Fruit fly (Drosophila melanogaster) whole organism, prepupa: ENCODE data around the gene cdi.

Experiments
- CG10669 ChIP-seq: fragments of 200-800 bp; sonication (Bioruptor generic); optimal IDR thresholded peaks from 3 replicates; lab custom pipeline; 2018; ENCODE audit warnings: missing biosample characterization, mild to moderate bottlenecking, missing genetic modification characterization, moderate library complexity
- CG11294 ChIP-seq: fragments of 200-800 bp; sonication (Bioruptor generic); IDR thresholded peaks from 2 replicates; pipeline ENCODE4 v1.3.6; 2022; ENCODE audit warnings: missing biosample characterization, missing genetic modification characterization
- CG11762 ChIP-seq: fragments of 200-800 bp; sonication (Bioruptor generic); optimal IDR thresholded peaks from 3 replicates; lab custom pipeline; 2016; ENCODE audit warnings: missing biosample characterization, missing genetic modification characterization; ENCODE audit not compliant: insufficient read depth
- CG11902 ChIP-seq: fragments of 200-800 bp; sonication (Bioruptor generic); optimal IDR thresholded peaks from 3 replicates; lab custom pipeline; 2016; ENCODE audit warnings: missing biosample characterization, missing genetic modification characterization
- CG1621 ChIP-seq: fragments of 200-800 bp; sonication (Bioruptor generic); optimal IDR thresholded peaks from 3 replicates; lab custom pipeline; 2018; ENCODE audit warnings: missing biosample characterization, mild to moderate bottlenecking, missing genetic modification characterization
- CG4318 ChIP-seq: fragments of 200-800 bp; sonication (Bioruptor generic); optimal IDR thresholded peaks from 3 replicates; lab custom pipeline; 2017; ENCODE audit warnings: missing biosample characterization, mild to moderate bottlenecking, missing genetic modification characterization
- CG6276 ChIP-seq: fragments of 200-800 bp; sonication (Bioruptor generic); optimal IDR thresholded peaks from 2 replicates; lab custom pipeline; 2017; ENCODE audit warnings: missing biosample characterization, mild to moderate bottlenecking, missing genetic modification characterization
- CG6792 ChIP-seq: fragments of 200-800 bp; sonication (Bioruptor generic); optimal IDR thresholded peaks from 3 replicates; lab custom pipeline; 2016; ENCODE audit warnings: missing biosample characterization, missing genetic modification characterization
- CG6808 ChIP-seq: fragments of 200-800 bp; sonication (Bioruptor generic); optimal IDR thresholded peaks from 3 replicates; lab custom pipeline; 2017; ENCODE audit warnings: missing biosample characterization, missing genetic modification characterization, mild to moderate bottlenecking, moderate library complexity, missing genetic modification reagents
- CG6854 ChIP-seq: fragments of 200-800 bp; sonication (Bioruptor generic); optimal IDR thresholded peaks from 2 replicates; lab custom pipeline; 2017; ENCODE audit warnings: missing biosample characterization, mild to moderate bottlenecking, missing genetic modification characterization
- CG8119 ChIP-seq: fragments of 200-800 bp; sonication (Bioruptor generic); IDR thresholded peaks from 3 replicates; pipeline ENCODE4 v1.3.6; 2022; ENCODE audit warnings: missing biosample characterization, missing genetic modification characterization
- CG8632 ChIP-seq: fragments of 200-800 bp; sonication (Bioruptor generic); optimal IDR thresholded peaks from 3 replicates; lab custom pipeline; 2016; ENCODE audit warnings: missing biosample characterization, missing genetic modification characterization
- CG9139 ChIP-seq: fragments of 200-800 bp; sonication (Bioruptor generic); optimal IDR thresholded peaks from 3 replicates; lab custom pipeline; 2017; ENCODE audit warnings: missing biosample characterization, mild to moderate bottlenecking, missing genetic modification characterization
- Eip75B ChIP-seq: fragments of 200-800 bp; sonication (Bioruptor generic); optimal IDR thresholded peaks from 3 replicates; lab custom pipeline; 2016; ENCODE audit warnings: missing biosample characterization, missing genetic modification characterization
- Eip93F ChIP-seq: fragments of 200-800 bp; sonication (Bioruptor generic); optimal IDR thresholded peaks from 2 replicates; lab custom pipeline; 2016; ENCODE audit warnings: missing biosample characterization, mild to moderate bottlenecking, missing genetic modification characterization
- Ets21C ChIP-seq: fragments of 200-800 bp; sonication (Bioruptor generic); optimal IDR thresholded peaks from 3 replicates; lab custom pipeline; 2016; ENCODE audit warnings: missing biosample characterization, missing genetic modification characterization
- Hr4 ChIP-seq: fragments of 200-800 bp; sonication (Bioruptor generic); optimal IDR thresholded peaks from 3 replicates; lab custom pipeline; 2016; ENCODE audit warnings: missing biosample characterization, missing genetic modification characterization
- Lpt ChIP-seq: fragments of 200-800 bp; sonication (Bioruptor generic); optimal IDR thresholded peaks from 3 replicates; lab custom pipeline; 2016; ENCODE audit warnings: missing biosample characterization, missing genetic modification characterization
- Smox ChIP-seq: fragments of 200-800 bp; sonication (Bioruptor generic); optimal IDR thresholded peaks from 3 replicates; lab custom pipeline; 2016; ENCODE audit warnings: missing biosample characterization, missing genetic modification characterization
- Sox102F ChIP-seq: fragments of 200-800 bp; sonication (Bioruptor generic); optimal IDR thresholded peaks from 2 replicates; lab custom pipeline; 2016; ENCODE audit warnings: missing biosample characterization, mild to moderate bottlenecking, missing genetic modification characterization
- Sox14 ChIP-seq: fragments of 200-800 bp; sonication (Bioruptor generic); optimal IDR thresholded peaks from 3 replicates; lab custom pipeline; 2016; ENCODE audit warnings: missing biosample characterization, missing genetic modification characterization
- Sox15 ChIP-seq: fragments of 200-800 bp; sonication (Bioruptor generic); optimal IDR thresholded peaks from 3 replicates; lab custom pipeline; 2016; ENCODE audit warnings: missing biosample characterization, missing genetic modification characterization
- dac ChIP-seq: fragments of 200-800 bp; sonication (Bioruptor generic); optimal IDR thresholded peaks from 2 replicates; lab custom pipeline; 2017; ENCODE audit warnings: missing biosample characterization, mild to moderate bottlenecking, missing genetic modification characterization
- dsx ChIP-seq: fragments of 200-800 bp; optimal IDR thresholded peaks from 3 replicates; lab custom pipeline; 2019; ENCODE audit warnings: missing biosample characterization, mild to moderate bottlenecking, missing genetic modification characterization, moderate library complexity; ENCODE audit not compliant: poor library complexity, severe bottlenecking
- eg ChIP-seq: fragments of 200-800 bp; sonication (Bioruptor generic); IDR thresholded peaks from 3 replicates; pipeline ENCODE4 v1.3.6; 2022; ENCODE audit warnings: missing biosample characterization, missing genetic modification characterization
- fkh ChIP-seq: fragments of 200-800 bp; sonication (Bioruptor generic); optimal IDR thresholded peaks from 3 replicates; lab custom pipeline; 2017; ENCODE audit warnings: missing biosample characterization, mild to moderate bottlenecking, missing genetic modification characterization, moderate library complexity
- net ChIP-seq: fragments of 200-800 bp; sonication (Bioruptor generic); optimal IDR thresholded peaks from 3 replicates; lab custom pipeline; 2016; ENCODE audit warnings: missing biosample characterization, missing genetic modification characterization
- pdm3 ChIP-seq: fragments of 200-800 bp; sonication (Bioruptor generic); optimal IDR thresholded peaks from 3 replicates; lab custom pipeline; 2016; ENCODE audit warnings: missing biosample characterization, missing genetic modification characterization
- ss ChIP-seq, 2 experiments: fragments of 200-800 bp; sonication (Bioruptor generic); optimal IDR thresholded peaks; 2 replicates in 1 of 2; 3 replicates in 1 of 2; lab custom pipeline; 2017 to 2018; ENCODE audit warnings: mild to moderate bottlenecking in 2 of 2, missing biosample characterization in 2 of 2, missing genetic modification characterization in 2 of 2, moderate library complexity in 1 of 2
- svp ChIP-seq: fragments of 200-800 bp; sonication (Bioruptor generic); peaks from one replicate; lab custom pipeline; 2016; ENCODE audit warnings: missing biosample characterization, missing genetic modification characterization
- topi ChIP-seq: fragments of 200-800 bp; sonication (Bioruptor generic); optimal IDR thresholded peaks from 3 replicates; lab custom pipeline; 2016; ENCODE audit warnings: missing biosample characterization, missing genetic modification characterization
- vri ChIP-seq: fragments of 200-800 bp; sonication (Bioruptor generic); optimal IDR thresholded peaks from 3 replicates; lab custom pipeline; 2016; ENCODE audit warnings: missing biosample characterization, mild to moderate bottlenecking, missing genetic modification characterization

cdi gene

dm6 chr3R:19069740-19070139, 24.3 kb downstream of the cdi start (continued):
- TF ChIP-seq Sox14 (GFP tag; lab: Kevin White, UChicago) (peak; percentile 39), net (GFP tag; lab: Kevin White, UChicago) (no peak), CG11294 (GFP tag; lab: Robert Waterston, UW) (no peak), CG8119 (peak; percentile 29; the same call in 1 of the 3 replicates), eg (GFP tag; lab: Robert Waterston, UW) (no peak), CG6808 (GFP tag; lab: Kevin White, UChicago) (no peak), CG11762 (GFP tag; lab: Kevin White, UChicago) (no peak), pdm3 (GFP tag; lab: Kevin White, UChicago) (peak; percentile 26), CG6792 (GFP tag; lab: Kevin White, UChicago) (no peak), CG4318 (GFP tag; lab: Kevin White, UChicago) (no peak), Lpt (no peak)

dm6 chr3R:19067876-19068406, 26.1 kb downstream of the cdi start:
- TF ChIP-seq Eip75B (GFP tag; lab: Kevin White, UChicago) (no peak), CG9139 (no peak), CG6792 (GFP tag; lab: Kevin White, UChicago) (no peak), CG4318 (GFP tag; lab: Kevin White, UChicago) (no peak), Sox15 (GFP tag; lab: Kevin White, UChicago) (no peak), CG8119 (no peak), Sox14 (GFP tag; lab: Kevin White, UChicago) (no peak), dsx (GFP tag; lab: Kevin White, UChicago) (no peak), CG8632 (GFP tag; lab: Kevin White, UChicago) (no peak), dac (no peak), Smox (GFP tag; lab: Kevin White, UChicago) (no peak), CG6854 (GFP tag; lab: Kevin White, UChicago) (no peak), Hr4 (GFP tag; lab: Kevin White, UChicago) (peak; percentile 0), eg (GFP tag; lab: Robert Waterston, UW) (peak; percentile 26; the same call in 1 of the 3 replicates), CG10669 (GFP tag; lab: Kevin White, UChicago) (no peak), CG11902 (GFP tag; lab: Kevin White, UChicago) (no peak), fkh (GFP tag; lab: Kevin White, UChicago) (peak; percentile 73), Sox102F (GFP tag; lab: Kevin White, UChicago) (no peak), Lpt (no peak), CG6808 (GFP tag; lab: Kevin White, UChicago) (no peak), svp (peak; percentile 24), Ets21C (GFP tag; lab: Kevin White, UChicago) (no peak), pdm3 (GFP tag; lab: Kevin White, UChicago) (no peak), CG6276 (GFP tag; lab: Kevin White, UChicago) (no peak), ss (GFP tag; optimal IDR thresholded peaks at IDR 0.05; lab: Kevin White, UChicago) (no peak), Eip93F (GFP tag; lab: Kevin White, UChicago) (no peak), CG1621 (tag; lab: Kevin White, UChicago) (no peak)
- TF ChIP-seq, all 60 proteins: peak for 4

DNA sequence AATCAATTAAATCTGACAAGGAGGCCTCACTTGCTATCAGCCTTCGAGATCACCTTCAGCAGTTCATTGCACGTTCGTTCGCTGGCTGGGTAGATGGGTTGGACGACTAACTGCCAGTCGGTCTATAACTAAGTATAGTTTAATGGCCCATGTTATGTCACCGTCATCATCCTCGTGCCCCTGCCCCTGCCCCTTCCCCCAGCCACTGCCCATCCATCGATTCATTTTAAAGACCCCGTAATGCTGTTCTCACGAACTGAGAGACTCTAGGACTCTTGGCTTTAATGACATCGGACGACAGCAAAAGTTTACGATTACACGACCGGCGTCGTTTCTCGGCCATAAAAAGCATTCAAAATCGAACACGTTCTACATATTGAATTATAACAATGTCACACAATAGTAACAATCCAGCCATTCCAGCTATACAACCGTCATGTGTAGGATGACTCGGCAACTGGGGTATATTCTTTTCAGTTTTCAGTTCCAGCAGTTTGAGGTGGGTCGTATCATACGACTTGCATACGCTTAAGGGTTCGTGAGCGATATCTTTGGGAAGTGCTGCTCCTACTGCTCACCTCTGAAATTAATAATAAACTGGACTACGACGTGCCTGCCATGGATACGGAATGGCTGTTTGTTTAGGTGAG, 27.0 kb downstream of the cdi start:
- TF ChIP-seq dsx (GFP tag; lab: Kevin White, UChicago) (peak; percentile 69), topi (GFP tag; lab: Kevin White, UChicago) (no peak)

- TF ChIP-seq vri (GFP tag; lab: Kevin White, UChicago) (peak; percentile 80), Hr4 (GFP tag; lab: Kevin White, UChicago) (no peak)
Observed at dm6 chr3R:19065474-19065873, 28.6 kb downstream of the cdi start.
